Fruit fly (Drosophila melanogaster) whole organism: ENCODE measurements around the gene CG4462.

Experiments
- CG8478 ChIP-seq: fragments of >200 bp; optimal IDR thresholded peaks from 2 replicates; lab custom pipeline; 2018; ENCODE audit warnings: inconsistent platforms
- Dll ChIP-seq: fragments of >200 bp; optimal IDR thresholded peaks from 2 replicates; lab custom pipeline; 2017
- EcR ChIP-seq, 2 experiments: fragments of >200 bp; optimal IDR thresholded peaks; 2 replicates each; lab custom pipeline; 2017; ENCODE audit warnings: missing biosample characterization in 2 of 2, missing genetic modification characterization in 2 of 2, missing genetic modification reagents in 2 of 2
- pan ChIP-seq: fragments of >200 bp; optimal IDR thresholded peaks from 2 replicates; lab custom pipeline; 2017
- psq ChIP-seq: fragments of >200 bp; optimal IDR thresholded peaks from 2 replicates; lab custom pipeline; 2017
- usp ChIP-seq: fragments of >200 bp; optimal IDR thresholded peaks from 2 replicates; lab custom pipeline; 2017; ENCODE audit warnings: missing biosample characterization, missing genetic modification characterization, mixed read lengths

CG4462 gene

dm6 chr3R:19902328-19902727 lies 22.8 kb downstream of the CG4462 start:
- TF ChIP-seq usp (GFP tag; lab: Kevin White, UChicago) (no peak), EcR (GFP tag; optimal IDR thresholded peaks at IDR 0.05; lab: Kevin White, UChicago) (no peak), CG8478 (no peak), pan (no peak)

- TF ChIP-seq EcR (GFP tag; optimal IDR thresholded peaks at IDR 0.05; lab: Kevin White, UChicago), result no peak
- TF ChIP-seq usp (GFP tag; lab: Kevin White, UChicago), result no peak
- no peak for TF ChIP-seq CG8478
- TF ChIP-seq pan, result no peak
- TF ChIP-seq Dll (lab: Kevin White, UChicago), result no peak
- no peak for TF ChIP-seq psq (lab: Kevin White, UChicago)
Measured at dm6 chr3R:19901742-19902141, 23.4 kb downstream of the CG4462 start.

dm6 chr3R:19895305-19895704 lies 29.9 kb downstream of the CG4462 start:
- TF ChIP-seq pan, result no peak
- TF ChIP-seq CG8478, result no peak
- no peak for TF ChIP-seq EcR (GFP tag; optimal IDR thresholded peaks at IDR 0.05; lab: Kevin White, UChicago)
- TF ChIP-seq psq (lab: Kevin White, UChicago), result no peak
- TF ChIP-seq Dll (lab: Kevin White, UChicago), result no peak
- no peak for TF ChIP-seq usp (GFP tag; lab: Kevin White, UChicago)

dm6 chr3R:19892046-19892445 lies 33.1 kb downstream of the CG4462 start:
- TF ChIP-seq EcR (GFP tag; optimal IDR thresholded peaks at IDR 0.05; lab: Kevin White, UChicago) (no peak), pan (no peak), psq (lab: Kevin White, UChicago) (no peak), Dll (lab: Kevin White, UChicago) (no peak), usp (GFP tag; lab: Kevin White, UChicago) (no peak), CG8478 (no peak)

- no peak for TF ChIP-seq psq (lab: Kevin White, UChicago)
- no peak for TF ChIP-seq Dll (lab: Kevin White, UChicago)
- no peak for TF ChIP-seq usp (GFP tag; lab: Kevin White, UChicago)
- TF ChIP-seq pan, result no peak
- no peak for TF ChIP-seq CG8478
- no peak for TF ChIP-seq EcR (GFP tag; optimal IDR thresholded peaks at IDR 0.05; lab: Kevin White, UChicago)
Measured at dm6 chr3R:19891363-19891762, 33.8 kb downstream of the CG4462 start.

dm6 chr3R:19890340-19890998 lies 34.7 kb downstream of the CG4462 start, which contains the start of gene CG4733:
CG4733 (plus strand) TSS chr3R:19890689.
- TF ChIP-seq Dll (lab: Kevin White, UChicago), result no peak
- no peak for TF ChIP-seq pan
- TF ChIP-seq usp (GFP tag; lab: Kevin White, UChicago), result no peak
- no peak for TF ChIP-seq EcR (GFP tag; optimal IDR thresholded peaks at IDR 0.05; lab: Kevin White, UChicago)
- no peak for TF ChIP-seq psq (lab: Kevin White, UChicago)
- TF ChIP-seq CG8478, result no peak

- TF ChIP-seq pan (no peak), usp (GFP tag; lab: Kevin White, UChicago) (no peak), EcR (GFP tag; optimal IDR thresholded peaks at IDR 0.05; lab: Kevin White, UChicago) (no peak), CG8478 (no peak), Dll (lab: Kevin White, UChicago) (peak; percentile 82), psq (lab: Kevin White, UChicago) (no peak)
Measured at dm6 chr3R:19889603-19890187, 35.5 kb downstream of the CG4462 start.

- no peak for TF ChIP-seq psq (lab: Kevin White, UChicago)
- TF ChIP-seq EcR (GFP tag; optimal IDR thresholded peaks at IDR 0.05; lab: Kevin White, UChicago), result no peak
- no peak for TF ChIP-seq pan
- TF ChIP-seq CG8478, result no peak
- no peak for TF ChIP-seq Dll (lab: Kevin White, UChicago)
- TF ChIP-seq usp (GFP tag; lab: Kevin White, UChicago), result no peak
Measured at dm6 chr3R:19888156-19888784, 36.9 kb downstream of the CG4462 start, which contains the start of gene ninaE. ninaE (minus strand) TSS chr3R:19888206.

dm6 chr3R:19880431-19880939 lies 44.7 kb downstream of the CG4462 start:
- no peak for TF ChIP-seq CG8478
- no peak for TF ChIP-seq EcR (GFP tag; optimal IDR thresholded peaks at IDR 0.05; lab: Kevin White, UChicago)
- TF ChIP-seq pan, result no peak
- TF ChIP-seq usp (GFP tag; lab: Kevin White, UChicago), result no peak
- TF ChIP-seq Dll (lab: Kevin White, UChicago), result no peak
- no peak for TF ChIP-seq psq (lab: Kevin White, UChicago)

- TF ChIP-seq Dll (lab: Kevin White, UChicago), result no peak
- no peak for TF ChIP-seq usp (GFP tag; lab: Kevin White, UChicago)
- TF ChIP-seq CG8478, result no peak
- no peak for TF ChIP-seq psq (lab: Kevin White, UChicago)
- no peak for TF ChIP-seq pan
- TF ChIP-seq EcR (GFP tag; optimal IDR thresholded peaks at IDR 0.05; lab: Kevin White, UChicago), result no peak
Measured at dm6 chr3R:19879470-19880052, 45.6 kb downstream of the CG4462 start, which contains the start of gene Ask1. Ask1 (plus strand) TSS chr3R:19879719.

dm6 chr3R:19877427-19878076 lies 47.6 kb downstream of the CG4462 start, which contains the start of the genes CG17186 and Arc42:
CG17186 (minus strand) TSS chr3R:19877514.
Arc42 (plus strand) TSS chr3R:19877737.
- TF ChIP-seq Dll (lab: Kevin White, UChicago) (no peak), usp (GFP tag; lab: Kevin White, UChicago) (no peak), CG8478 (no peak), EcR (GFP tag; optimal IDR thresholded peaks at IDR 0.05; lab: Kevin White, UChicago) (no peak), psq (lab: Kevin White, UChicago) (no peak), pan (no peak)
